Worm (Caenorhabditis elegans) whole organism, mixed stage, embryonic: ENCODE results near the gene F58A6.2.
"Not testable (repeated sequence)": the region's sequence is repeated elsewhere in the genome, so short reads cannot be mapped to it uniquely, and the experiment has no call there.

ENCODE experiments used
- bed-3 ChIP-seq: fragments of 200-800 bp; sonication (Bioruptor generic); optimal IDR thresholded peaks from 3 replicates; lab custom pipeline; 2018; ENCODE audit warnings: mild to moderate bottlenecking, missing genetic modification characterization, moderate library complexity, missing compliant biosample characterization
- blmp-1 ChIP-seq: fragments of 150-350 bp; optimal IDR thresholded peaks from 2 replicates; lab custom pipeline; 2014; ENCODE audit warnings: missing biosample characterization, missing genetic modification characterization
- ceh-39 ChIP-seq: fragments of 150-350 bp; optimal IDR thresholded peaks from 2 replicates; lab custom pipeline; 2014; ENCODE audit warnings: missing biosample characterization, missing genetic modification characterization
- ceh-43 ChIP-seq: fragments of 200-800 bp; sonication (Bioruptor generic); optimal IDR thresholded peaks from 2 replicates; lab custom pipeline; 2018; ENCODE audit warnings: mild to moderate bottlenecking, missing genetic modification characterization, moderate library complexity, missing compliant biosample characterization
- ceh-83 ChIP-seq: fragments of 200-800 bp; sonication (Bioruptor generic); optimal IDR thresholded peaks from 2 replicates; lab custom pipeline; 2018; ENCODE audit warnings: mild to moderate bottlenecking, missing genetic modification characterization, missing compliant biosample characterization
- ces-1 ChIP-seq: fragments of 150-350 bp; optimal IDR thresholded peaks from 2 replicates; lab custom pipeline; 2014; ENCODE audit warnings: missing biosample characterization, missing genetic modification reagents, missing genetic modification characterization
- cnd-1 ChIP-seq: fragments of 200-800 bp; sonication (Bioruptor generic); optimal IDR thresholded peaks from 2 replicates; lab custom pipeline; 2018; ENCODE audit warnings: mild to moderate bottlenecking, missing genetic modification characterization, missing compliant biosample characterization
- drap-1 ChIP-seq: fragments of 200-800 bp; sonication (Bioruptor generic); optimal IDR thresholded peaks from 3 replicates; lab custom pipeline; 2018; ENCODE audit warnings: mild to moderate bottlenecking, missing genetic modification characterization, missing compliant biosample characterization
- elt-1 ChIP-seq: sonication (generic microtip); optimal IDR thresholded peaks from 2 replicates; lab custom pipeline; 2017; ENCODE audit warnings: missing genetic modification characterization, mild to moderate bottlenecking, missing compliant biosample characterization, antibody characterized with exemption, moderate library complexity, borderline replicate concordance; ENCODE audit not compliant: insufficient read depth
- elt-3 ChIP-seq: fragments of 150-350 bp; optimal IDR thresholded peaks from 2 replicates; lab custom pipeline; 2014; ENCODE audit warnings: missing biosample characterization, missing genetic modification characterization
- flh-1 ChIP-seq: fragments of 200-800 bp; sonication (Bioruptor generic); optimal IDR thresholded peaks from 2 replicates; lab custom pipeline; 2018; ENCODE audit warnings: mild to moderate bottlenecking, missing genetic modification characterization, moderate library complexity, missing compliant biosample characterization
- ham-2 ChIP-seq: fragments of 200-800 bp; sonication (Bioruptor generic); optimal IDR thresholded peaks from 2 replicates; lab custom pipeline; 2018; ENCODE audit warnings: mild to moderate bottlenecking, missing genetic modification characterization, missing compliant biosample characterization
- hlh-1 ChIP-seq: fragments of 150-350 bp; optimal IDR thresholded peaks from 2 replicates; lab custom pipeline; 2014; ENCODE audit warnings: missing biosample characterization, missing genetic modification reagents, missing genetic modification characterization
- lin-13 ChIP-seq: fragments of 150-350 bp; optimal IDR thresholded peaks from 2 replicates; lab custom pipeline; 2014; ENCODE audit warnings: missing biosample characterization, missing genetic modification characterization
- lin-32 ChIP-seq: fragments of 200-800 bp; sonication (Bioruptor generic); optimal IDR thresholded peaks from 2 replicates; lab custom pipeline; 2018; ENCODE audit warnings: mild to moderate bottlenecking, missing genetic modification characterization, missing compliant biosample characterization
- mab-5 ChIP-seq: fragments of 150-350 bp; optimal IDR thresholded peaks from 2 replicates; lab custom pipeline; 2014; ENCODE audit warnings: missing biosample characterization, missing genetic modification characterization
- mep-1 ChIP-seq: fragments of 150-350 bp; optimal IDR thresholded peaks from 2 replicates; lab custom pipeline; 2017; ENCODE audit warnings: missing biosample characterization, missing genetic modification reagents, missing genetic modification characterization, inconsistent platforms
- mls-2 ChIP-seq: sonication (generic microtip); optimal IDR thresholded peaks from 2 replicates; lab custom pipeline; 2016; ENCODE audit warnings: mild to moderate bottlenecking, missing genetic modification characterization, moderate library complexity, missing compliant biosample characterization
- nhr-12 ChIP-seq: fragments of 150-350 bp; optimal IDR thresholded peaks from 2 replicates; lab custom pipeline; 2014; ENCODE audit warnings: missing biosample characterization, missing genetic modification characterization
- nhr-2 ChIP-seq: fragments of 150-350 bp; optimal IDR thresholded peaks from 2 replicates; lab custom pipeline; 2014; ENCODE audit warnings: missing biosample characterization, missing genetic modification characterization
- nhr-237 ChIP-seq: fragments of 150-350 bp; optimal IDR thresholded peaks from 2 replicates; lab custom pipeline; 2014; ENCODE audit warnings: missing biosample characterization, missing genetic modification characterization
- nhr-76 ChIP-seq: sonication (generic microtip); optimal IDR thresholded peaks from 2 replicates; lab custom pipeline; 2017; ENCODE audit warnings: missing biosample characterization, missing genetic modification characterization
- pha-4 ChIP-seq: fragments of 150-350 bp; optimal IDR thresholded peaks from 2 replicates; lab custom pipeline; 2018; ENCODE audit warnings: missing biosample characterization, missing genetic modification reagents, missing genetic modification characterization
- sem-2 ChIP-seq: fragments of 200-800 bp; sonication (Bioruptor generic); optimal IDR thresholded peaks from 2 replicates; lab custom pipeline; 2018; ENCODE audit warnings: mild to moderate bottlenecking, missing genetic modification characterization, missing compliant biosample characterization
- snpc-4 ChIP-seq: fragments of 150-350 bp; optimal IDR thresholded peaks from 2 replicates; lab custom pipeline; 2014; ENCODE audit warnings: missing biosample characterization, missing genetic modification characterization
- sptf-1 ChIP-seq: sonication (generic microtip); optimal IDR thresholded peaks from 2 replicates; lab custom pipeline; 2017; ENCODE audit warnings: mild to moderate bottlenecking, missing genetic modification characterization, moderate library complexity, missing compliant biosample characterization
- tbx-8 ChIP-seq: fragments of 200-800 bp; sonication (Bioruptor generic); optimal IDR thresholded peaks from 2 replicates; lab custom pipeline; 2018; ENCODE audit warnings: mild to moderate bottlenecking, missing genetic modification characterization, moderate library complexity, missing compliant biosample characterization
- unc-120 ChIP-seq: sonication (generic microtip); optimal IDR thresholded peaks from 2 replicates; lab custom pipeline; 2017; ENCODE audit warnings: missing genetic modification characterization, missing compliant biosample characterization; ENCODE audit not compliant: poor library complexity, severe bottlenecking
- unc-39 ChIP-seq: fragments of 150-350 bp; optimal IDR thresholded peaks from 2 replicates; lab custom pipeline; 2014; ENCODE audit warnings: missing biosample characterization, missing genetic modification characterization
- unc-62 ChIP-seq: fragments of 150-350 bp; optimal IDR thresholded peaks from 2 replicates; lab custom pipeline; 2014; ENCODE audit warnings: missing biosample characterization, missing genetic modification reagents, missing genetic modification characterization
- zip-8 ChIP-seq: fragments of 150-350 bp; optimal IDR thresholded peaks from 2 replicates; lab custom pipeline; 2014; ENCODE audit warnings: missing biosample characterization, missing genetic modification characterization
- ztf-11 ChIP-seq: fragments of 150-350 bp; optimal IDR thresholded peaks from 2 replicates; lab custom pipeline; 2014; ENCODE audit warnings: missing biosample characterization, missing genetic modification characterization

The F58A6.2 gene

ce11 chrII:5148349-5148748, 11.8 kb downstream of the F58A6.2 start, which contains the start of gene F58A6.5:
F58A6.5 (minus strand) TSS chrII:5148449.
- TF ChIP-seq sem-2 (GFP tag; lab: Kevin White, UChicago) (no peak), lin-13 (tag; lab: Kevin White, UChicago) (no peak)

- TF ChIP-seq drap-1 (GFP tag; lab: Kevin White, UChicago) = no peak
- no peak for TF ChIP-seq lin-13 (tag; lab: Kevin White, UChicago)
- TF ChIP-seq elt-3 (tag; lab: Kevin White, UChicago) = no peak
- TF ChIP-seq blmp-1 (tag; lab: Kevin White, UChicago) = no peak
These were observed 14.3 kb downstream of the F58A6.2 start, which contains the start of gene srb-16 for ce11 chrII:5150829-5151228. srb-16 (minus strand) TSS chrII:5150929.

ce11 chrII:5154540-5154939, 18.0 kb downstream of the F58A6.2 start, which contains the start of gene srb-12:
srb-12 (minus strand) TSS chrII:5154640.
- TF ChIP-seq cnd-1 (tag; lab: Kevin White, UChicago) (no peak), ceh-39 (tag; lab: Kevin White, UChicago) (no peak), sem-2 (GFP tag; lab: Kevin White, UChicago) (no peak), lin-32 (no peak), unc-120 (tag; lab: Kevin White, UChicago) (no peak), nhr-12 (tag; lab: Kevin White, UChicago) (no peak), zip-8 (no peak), mab-5 (tag; lab: Kevin White, UChicago) (no peak), ces-1 (no peak), mep-1 (tag; lab: Kevin White, UChicago) (no peak), elt-1 (tag; lab: Kevin White, UChicago) (no peak), sptf-1 (tag; lab: Kevin White, UChicago) (no peak), ztf-11 (tag; lab: Kevin White, UChicago) (no peak), flh-1 (no peak), ceh-83 (GFP tag; lab: Kevin White, UChicago) (no peak)

ce11 chrII:5156983-5157382, 20.5 kb downstream of the F58A6.2 start, which contains the start of gene msp-45:
msp-45 (minus strand) TSS chrII:5157083.
- TF ChIP-seq cnd-1 (tag; lab: Kevin White, UChicago) (no peak), snpc-4 (no peak), unc-62 (GFP tag; lab: Kevin White, UChicago) (no peak), unc-120 (tag; lab: Kevin White, UChicago) (no peak), ham-2 (GFP tag; lab: Kevin White, UChicago) (no peak), elt-3 (tag; lab: Kevin White, UChicago) (no peak), tbx-8 (no peak), blmp-1 (tag; lab: Kevin White, UChicago) (no peak)

- TF ChIP-seq snpc-4 (no peak), unc-120 (tag; lab: Kevin White, UChicago) (no peak), ces-1 (no peak), pha-4 (tag; lab: Kevin White, UChicago) (no peak), ztf-11 (tag; lab: Kevin White, UChicago) (no peak), nhr-76 (tag; lab: Kevin White, UChicago) (no peak), zip-8 (no peak), flh-1 (no peak), lin-13 (tag; lab: Kevin White, UChicago) (no peak), drap-1 (GFP tag; lab: Kevin White, UChicago) (no peak), mep-1 (tag; lab: Kevin White, UChicago) (no peak), sem-2 (GFP tag; lab: Kevin White, UChicago) (no peak)
These were observed 21.0 kb downstream of the F58A6.2 start, which contains the start of gene srb-13 for ce11 chrII:5157525-5157924. srb-13 (minus strand) TSS chrII:5157625.

- not testable (repeated sequence) for TF ChIP-seq flh-1; ztf-11 (tag; lab: Kevin White, UChicago); ces-1
These were observed 22.3 kb downstream of the F58A6.2 start, which contains the start of gene F58A6.9 for ce11 chrII:5158774-5159173. F58A6.9 (minus strand) TSS chrII:5158874.

ce11 chrII:5161102-5161501, 24.6 kb downstream of the F58A6.2 start, which contains the start of gene C27D6.11:
C27D6.11 (minus strand) TSS chrII:5161202.
- no peak for TF ChIP-seq hlh-1 (tag; lab: Kevin White, UChicago)
- TF ChIP-seq unc-120 (tag; lab: Kevin White, UChicago) = no peak
- TF ChIP-seq nhr-12 (tag; lab: Kevin White, UChicago) = no peak
- TF ChIP-seq cnd-1 (tag; lab: Kevin White, UChicago) = no peak
- TF ChIP-seq flh-1 = no peak
- TF ChIP-seq drap-1 (GFP tag; lab: Kevin White, UChicago) = no peak
- TF ChIP-seq nhr-2 (tag; lab: Kevin White, UChicago) = no peak
- TF ChIP-seq elt-1 (tag; lab: Kevin White, UChicago) = no peak
- no peak for TF ChIP-seq blmp-1 (tag; lab: Kevin White, UChicago)
- no peak for TF ChIP-seq mep-1 (tag; lab: Kevin White, UChicago)
- TF ChIP-seq ceh-43 (GFP tag; lab: Kevin White, UChicago) = no peak
- no peak for TF ChIP-seq mls-2 (tag; lab: Kevin White, UChicago)
- TF ChIP-seq ceh-39 (tag; lab: Kevin White, UChicago) = no peak
- TF ChIP-seq lin-13 (tag; lab: Kevin White, UChicago) = no peak
- no peak for TF ChIP-seq unc-39
- TF ChIP-seq nhr-237 = no peak
- TF ChIP-seq mab-5 (tag; lab: Kevin White, UChicago) = no peak
- no peak for TF ChIP-seq bed-3 (GFP tag; lab: Kevin White, UChicago)
